Fruit fly (Drosophila melanogaster) whole organism, prepupa: ENCODE results near the gene Sf3b1.

Experiments
- Blimp-1 ChIP-seq: fragments of 200-800 bp; sonication (Bioruptor generic); optimal IDR thresholded peaks from 3 replicates; lab custom pipeline; 2017; ENCODE audit warnings: missing biosample characterization, missing genetic modification characterization, mild to moderate bottlenecking, moderate library complexity, missing genetic modification reagents
- CG8632 ChIP-seq: fragments of 200-800 bp; sonication (Bioruptor generic); optimal IDR thresholded peaks from 3 replicates; lab custom pipeline; 2016; ENCODE audit warnings: missing biosample characterization, missing genetic modification characterization
- Ets21C ChIP-seq: fragments of 200-800 bp; sonication (Bioruptor generic); optimal IDR thresholded peaks from 3 replicates; lab custom pipeline; 2016; ENCODE audit warnings: missing biosample characterization, missing genetic modification characterization
- Hr4 ChIP-seq: fragments of 200-800 bp; sonication (Bioruptor generic); optimal IDR thresholded peaks from 3 replicates; lab custom pipeline; 2016; ENCODE audit warnings: missing biosample characterization, missing genetic modification characterization
- Lpt ChIP-seq: fragments of 200-800 bp; sonication (Bioruptor generic); optimal IDR thresholded peaks from 3 replicates; lab custom pipeline; 2016; ENCODE audit warnings: missing biosample characterization, missing genetic modification characterization
- cyc ChIP-seq: fragments of 200-800 bp; sonication (Bioruptor generic); optimal IDR thresholded peaks from 3 replicates; lab custom pipeline; 2016; ENCODE audit warnings: missing biosample characterization, missing genetic modification characterization
- lz ChIP-seq: fragments of 200-800 bp; sonication (Bioruptor generic); optimal IDR thresholded peaks from 3 replicates; lab custom pipeline; 2016; ENCODE audit warnings: missing biosample characterization, missing genetic modification characterization

DNA sequence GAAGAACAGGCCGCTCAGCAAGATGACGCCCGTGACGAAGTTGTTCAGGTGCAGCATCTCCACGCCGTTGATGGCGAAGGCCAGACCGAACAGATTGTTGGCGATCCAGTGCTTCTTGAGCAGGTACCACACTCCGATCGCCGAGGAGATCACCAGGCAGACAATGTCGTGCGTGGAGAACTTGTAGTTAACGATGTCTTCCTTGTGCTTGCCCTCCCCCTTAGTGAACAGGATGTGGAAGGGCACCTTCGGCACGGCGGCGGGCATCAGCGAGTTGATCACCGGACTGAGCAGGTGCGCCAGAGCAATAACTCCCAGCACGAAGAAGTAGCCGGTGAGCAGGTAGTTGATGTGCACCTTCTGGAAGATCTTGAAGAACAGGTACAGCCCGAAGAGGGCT lies 24.3 kb upstream of the Sf3b1 start:
- TF ChIP-seq Blimp-1 (no peak), Ets21C (no peak), cyc (no peak), Lpt (GFP tag; lab: Kevin White, UChicago) (no peak), Hr4 (no peak), lz (GFP tag; lab: Kevin White, UChicago) (no peak), CG8632 (GFP tag; lab: Kevin White, UChicago) (no peak)
